Worm (Caenorhabditis elegans) whole organism, L1 larva: ENCODE measurements around the gene Y15E3A.5.
A peak's percentile ranks its signal among the peaks of the same experiment; 100 is the strongest.

Source experiments
- C34B4.2 ChIP-seq: sonication (generic microtip); optimal IDR thresholded peaks from 2 replicates; lab custom pipeline; 2017; ENCODE audit warnings: mild to moderate bottlenecking, missing genetic modification characterization, missing compliant biosample characterization
- alr-1 ChIP-seq: fragments of 200-800 bp; sonication (Bioruptor generic); optimal IDR thresholded peaks from 2 replicates; lab custom pipeline; 2018; ENCODE audit warnings: borderline replicate concordance, mild to moderate bottlenecking, missing genetic modification characterization, missing compliant biosample characterization
- aly-2 ChIP-seq: fragments of 150-350 bp; optimal IDR thresholded peaks from 2 replicates; lab custom pipeline; 2014; ENCODE audit warnings: missing biosample characterization, missing genetic modification characterization
- ama-1 ChIP-seq: fragments of 150-350 bp; optimal IDR thresholded peaks from 2 replicates; lab custom pipeline; 2014
- blmp-1 ChIP-seq: fragments of 150-350 bp; optimal IDR thresholded peaks from 2 replicates; lab custom pipeline; 2014; ENCODE audit warnings: missing biosample characterization, missing genetic modification characterization
- ceh-63 ChIP-seq: fragments of 200-800 bp; sonication (Bioruptor generic); optimal IDR thresholded peaks from 2 replicates; lab custom pipeline; 2018; ENCODE audit warnings: mild to moderate bottlenecking, missing genetic modification characterization, missing compliant biosample characterization
- dsc-1 ChIP-seq: sonication (generic microtip); optimal IDR thresholded peaks from 2 replicates; lab custom pipeline; 2016; ENCODE audit warnings: mild to moderate bottlenecking, missing genetic modification characterization, missing compliant biosample characterization
- efl-1 ChIP-seq, 4 experiments: fragments of 150-350 bp; optimal IDR thresholded peaks in 3 of 4; peaks in 1 of 4; 1 replicate in 1 of 4; 2 replicates in 3 of 4; lab custom pipeline; 2014; ENCODE audit warnings: missing biosample characterization in 2 of 4, missing genetic modification characterization in 2 of 4, missing genetic modification reagents in 2 of 4
- efl-3 ChIP-seq: fragments of 200-800 bp; sonication (Bioruptor generic); optimal IDR thresholded peaks from 2 replicates; lab custom pipeline; 2018; ENCODE audit warnings: mild to moderate bottlenecking, missing genetic modification characterization, missing compliant biosample characterization
- egl-13 ChIP-seq: sonication (generic microtip); optimal IDR thresholded peaks from 2 replicates; lab custom pipeline; 2016; ENCODE audit warnings: missing genotype, missing genetic modification reagents, missing genetic modification characterization, missing compliant biosample characterization
- elt-3 ChIP-seq, 6 experiments: fragments of 150-350 bp in 1 of 6; sonication (generic microtip); optimal IDR thresholded peaks; 2 replicates each; lab custom pipeline; 2017 to 2018; ENCODE audit warnings: missing biosample characterization in 6 of 6, missing genetic modification characterization in 6 of 6, inconsistent platforms in 1 of 6
- ets-5 ChIP-seq: fragments of 200-800 bp; sonication (Bioruptor generic); IDR thresholded peaks from 2 replicates; pipeline ENCODE4 v1.3.6; 2022; ENCODE audit warnings: missing genetic modification characterization, missing compliant biosample characterization
- fkh-4 ChIP-seq: sonication (generic microtip); optimal IDR thresholded peaks from 2 replicates; lab custom pipeline; 2016; ENCODE audit warnings: missing compliant biosample characterization, missing genetic modification characterization, borderline replicate concordance
- fos-1 ChIP-seq: fragments of 150-350 bp; optimal IDR thresholded peaks from 2 replicates; lab custom pipeline; 2014; ENCODE audit warnings: missing biosample characterization, missing genetic modification characterization
- grh-1 ChIP-seq: fragments of 200-800 bp; sonication (Bioruptor generic); IDR thresholded peaks from 2 replicates; pipeline ENCODE4 v1.3.6; 2022; ENCODE audit warnings: missing genetic modification reagents, missing genetic modification characterization, missing compliant biosample characterization
- hlh-17 ChIP-seq: fragments of 200-800 bp; sonication (Bioruptor generic); optimal IDR thresholded peaks from 2 replicates; lab custom pipeline; 2018; ENCODE audit warnings: missing genetic modification characterization, mild to moderate bottlenecking, missing compliant biosample characterization, moderate library complexity, borderline replicate concordance
- irx-1 ChIP-seq: sonication (generic microtip); optimal IDR thresholded peaks from 2 replicates; lab custom pipeline; 2016; ENCODE audit warnings: missing genetic modification characterization, missing compliant biosample characterization
- isw-1 ChIP-seq: fragments of 200-800 bp; sonication (Bioruptor generic); IDR thresholded peaks from 2 replicates; pipeline ENCODE4 v1.3.6; 2022; ENCODE audit warnings: missing genetic modification characterization, missing compliant biosample characterization
- lin-14 ChIP-seq: fragments of 200-800 bp; sonication (Bioruptor generic); optimal IDR thresholded peaks from 2 replicates; lab custom pipeline; 2018; ENCODE audit warnings: mild to moderate bottlenecking, missing genetic modification characterization, moderate library complexity, missing compliant biosample characterization
- lin-15B ChIP-seq: fragments of 150-350 bp; sonication (generic microtip); optimal IDR thresholded peaks from 3 replicates; lab custom pipeline; 2014; ENCODE audit warnings: missing biosample characterization, missing genetic modification characterization
- lin-35 ChIP-seq, 2 experiments: fragments of 150-350 bp; optimal IDR thresholded peaks; 2 replicates each; lab custom pipeline; 2014; ENCODE audit warnings: missing biosample characterization in 2 of 2, missing genetic modification characterization in 2 of 2, missing genetic modification reagents in 2 of 2
- lsy-2 ChIP-seq, 2 experiments: fragments of 150-350 bp; optimal IDR thresholded peaks; 2 replicates each; lab custom pipeline; 2014; ENCODE audit warnings: missing biosample characterization in 2 of 2, missing genetic modification characterization in 2 of 2
- mdl-1 ChIP-seq, 2 experiments: fragments of 150-350 bp; optimal IDR thresholded peaks; 2 replicates each; lab custom pipeline; 2014 to 2017; ENCODE audit warnings: missing biosample characterization in 2 of 2, missing genetic modification characterization in 2 of 2, inconsistent platforms in 1 of 2
- nhr-11 ChIP-seq: fragments of 150-350 bp; optimal IDR thresholded peaks from 2 replicates; lab custom pipeline; 2014; ENCODE audit warnings: missing biosample characterization, missing genetic modification characterization
- nhr-19 ChIP-seq: fragments of 200-800 bp; sonication (Bioruptor generic); conservative IDR thresholded peaks from 2 replicates; pipeline ENCODE4 v1.3.6; 2022; ENCODE audit warnings: missing genetic modification characterization, missing compliant biosample characterization
- nhr-47 ChIP-seq: sonication (generic microtip); optimal IDR thresholded peaks from 2 replicates; lab custom pipeline; 2016; ENCODE audit warnings: mild to moderate bottlenecking, missing genetic modification characterization, moderate library complexity, missing compliant biosample characterization
- nhr-85 ChIP-seq: sonication (generic microtip); peaks from one replicate; lab custom pipeline; 2016; ENCODE audit warnings: missing genetic modification characterization, inconsistent platforms, missing compliant biosample characterization
- pag-3 ChIP-seq: sonication (generic microtip); optimal IDR thresholded peaks from 2 replicates; lab custom pipeline; 2017; ENCODE audit warnings: missing genetic modification characterization, mild to moderate bottlenecking, missing compliant biosample characterization, antibody characterized with exemption, borderline replicate concordance; ENCODE audit not compliant: insufficient read depth
- snu-23 ChIP-seq: sonication (generic microtip); optimal IDR thresholded peaks from 2 replicates; lab custom pipeline; 2016; ENCODE audit warnings: missing genetic modification characterization, missing compliant biosample characterization
- sox-4 ChIP-seq: sonication (generic microtip); optimal IDR thresholded peaks from 2 replicates; lab custom pipeline; 2016; ENCODE audit warnings: missing genetic modification characterization, missing compliant biosample characterization
- swsn-7 ChIP-seq: sonication (generic microtip); optimal IDR thresholded peaks from 2 replicates; lab custom pipeline; 2016; ENCODE audit warnings: missing genetic modification characterization, missing compliant biosample characterization
- tlp-1 ChIP-seq: fragments of 150-350 bp; optimal IDR thresholded peaks from 2 replicates; lab custom pipeline; 2014; ENCODE audit warnings: missing biosample characterization, missing genetic modification characterization
- unc-130 ChIP-seq: fragments of 150-350 bp; optimal IDR thresholded peaks from 2 replicates; lab custom pipeline; 2017; ENCODE audit warnings: missing biosample characterization, missing genetic modification characterization, inconsistent platforms
- unc-62 ChIP-seq: fragments of 150-350 bp; optimal IDR thresholded peaks from 2 replicates; lab custom pipeline; 2014; ENCODE audit warnings: missing biosample characterization, missing genetic modification reagents, missing genetic modification characterization
- zip-4 ChIP-seq: fragments of 200-800 bp; sonication (Bioruptor generic); optimal IDR thresholded peaks from 2 replicates; lab custom pipeline; 2018; ENCODE audit warnings: mild to moderate bottlenecking, missing genetic modification characterization, moderate library complexity, missing compliant biosample characterization

The Y15E3A.5 gene

ce11 chrX:15312073-15312472 lies 28.3 kb upstream of the Y15E3A.5 start:
- TF ChIP-seq blmp-1 (tag; lab: Kevin White, UChicago) (peak; percentile 20), lin-14 (GFP tag; lab: Kevin White, UChicago) (peak; percentile 16), aly-2 (tag; lab: Kevin White, UChicago) (no peak), isw-1 (GFP tag; lab: Robert Waterston, UW) (no peak), lsy-2 (tag; optimal IDR thresholded peaks at IDR 0.05; lab: Kevin White, UChicago) (no peak), egl-13 (tag; lab: Kevin White, UChicago) (no peak), hlh-17 (GFP tag; lab: Kevin White, UChicago) (no peak), ama-1 (lab: Kevin White, UChicago) (no peak), nhr-85 (tag; lab: Kevin White, UChicago) (peak; percentile 23), lin-15B (tag; lab: Kevin White, UChicago) (no peak), sox-4 (tag; lab: Kevin White, UChicago) (no peak), elt-3 (tag; optimal IDR thresholded peaks at IDR 0.05; lab: Kevin White, UChicago) (no peak), ceh-63 (no peak)

- TF ChIP-seq elt-3 (tag; optimal IDR thresholded peaks at IDR 0.05; lab: Kevin White, UChicago), result no peak
- no peak for TF ChIP-seq efl-1 (optimal IDR thresholded peaks at IDR 0.05; lab: Kevin White, UChicago)
- TF ChIP-seq efl-1 (GFP tag; optimal IDR thresholded peaks at IDR 0.05 in 1 of 2; lab: Kevin White, UChicago), result peak in 1 of 2 experiments; percentile 48
- TF ChIP-seq blmp-1 (tag; lab: Kevin White, UChicago), result peak; percentile 17
These were observed 27.7 kb upstream of the Y15E3A.5 start for ce11 chrX:15312681-15313080.

ce11 chrX:15317146-15317545 lies 23.2 kb upstream of the Y15E3A.5 start, which contains the start of gene glb-28:
TSS of gene glb-28 (minus strand) at chrX:15317246.
- no peak for TF ChIP-seq C34B4.2 (tag; lab: Kevin White, UChicago)
- no peak for TF ChIP-seq lin-14 (GFP tag; lab: Kevin White, UChicago)
- no peak for TF ChIP-seq alr-1 (tag; lab: Kevin White, UChicago)
- no peak for TF ChIP-seq unc-130 (tag; lab: Kevin White, UChicago)
- no peak for TF ChIP-seq blmp-1 (tag; lab: Kevin White, UChicago)
- TF ChIP-seq snu-23 (GFP tag; lab: Kevin White, UChicago), result no peak
- TF ChIP-seq nhr-19, result no peak
- TF ChIP-seq nhr-11, result no peak
- TF ChIP-seq zip-4 (GFP tag; lab: Kevin White, UChicago), result no peak
- TF ChIP-seq nhr-85 (tag; lab: Kevin White, UChicago), result no peak
- no peak for TF ChIP-seq dsc-1
- TF ChIP-seq fkh-4 (tag; lab: Kevin White, UChicago), result no peak
- no peak for TF ChIP-seq lin-15B (tag; lab: Kevin White, UChicago)
- no peak for TF ChIP-seq pag-3
- no peak for TF ChIP-seq efl-3 (GFP tag; lab: Kevin White, UChicago)
- no peak for TF ChIP-seq swsn-7 (tag; lab: Kevin White, UChicago)
- TF ChIP-seq ets-5 (GFP tag; lab: Robert Waterston, UW), result no peak

- TF ChIP-seq fos-1 (no peak), mdl-1 (tag; optimal IDR thresholded peaks at IDR 0.05; lab: Kevin White, UChicago) (no peak), nhr-47 (tag; lab: Kevin White, UChicago) (no peak), tlp-1 (tag; lab: Kevin White, UChicago) (no peak), grh-1 (GFP tag; lab: Robert Waterston, UW) (no peak), lin-35 (GFP tag; optimal IDR thresholded peaks at IDR 0.05; lab: Kevin White, UChicago) (no peak), swsn-7 (tag; lab: Kevin White, UChicago) (no peak)
- TF ChIP-seq, all 84 proteins: peak for 0
These were observed 19.1 kb upstream of the Y15E3A.5 start for ce11 chrX:15321217-15321616.

ce11 chrX:15321791-15322190 lies 18.6 kb upstream of the Y15E3A.5 start:
- no peak for TF ChIP-seq unc-62 (GFP tag; lab: Kevin White, UChicago)
- TF ChIP-seq ceh-63, result no peak
- TF ChIP-seq irx-1 (tag; lab: Kevin White, UChicago), result no peak
- peak; percentile 28 for TF ChIP-seq lin-14 (GFP tag; lab: Kevin White, UChicago)
